Worm (Caenorhabditis elegans): ENCODE results near the gene tag-30.

- TF ChIP-seq isw-1 (GFP tag; IDR thresholded peaks at IDR 0.05) (no peak), ztf-4 (tag; optimal IDR thresholded peaks at IDR 0.05) (no peak), swsn-7 (tag; optimal IDR thresholded peaks at IDR 0.05) (no peak), zag-1 (tag; optimal IDR thresholded peaks at IDR 0.05) (no peak), dsc-1 (tag; optimal IDR thresholded peaks at IDR 0.05) (no peak), skn-1 (tag; optimal IDR thresholded peaks at IDR 0.05) (no peak), nhr-237 (tag; optimal IDR thresholded peaks at IDR 0.05) (no peak)
Observed at ce11 chrIV:11877674-11878073, 22.7 kb upstream of the tag-30 start, which contains the start of gene pph-2.

All from whole organism, L1 larva.